Worm (Caenorhabditis elegans): ENCODE results near the gene F59A6.13.

F59A6.13 gene

ce11 chrII:5016977-5017585 is 5.5 kb upstream of the F59A6.13 start (continued):
- peak; percentile 58 for TF ChIP-seq nhr-25 (tag; optimal IDR thresholded peaks at IDR 0.05)

- TF ChIP-seq snpc-4 (tag; optimal IDR thresholded peaks at IDR 0.05) (no peak), mdl-1 (tag; optimal IDR thresholded peaks at IDR 0.05) (no peak), alr-1 (tag; optimal IDR thresholded peaks at IDR 0.05) (no peak), nhr-77 (tag; optimal IDR thresholded peaks at IDR 0.05) (no peak), sma-9 (GFP tag; optimal IDR thresholded peaks at IDR 0.05) (no peak), sma-9 (tag; optimal IDR thresholded peaks at IDR 0.05) (no peak), skn-1 (tag; optimal IDR thresholded peaks at IDR 0.05) (no peak), ztf-1 (GFP tag; conservative IDR thresholded peaks at IDR 0.05) (no peak), lin-13 (GFP tag; optimal IDR thresholded peaks at IDR 0.05) (no peak), ZK546.5 (tag; optimal IDR thresholded peaks at IDR 0.05) (no peak), fos-1 (tag; optimal IDR thresholded peaks at IDR 0.05) (no peak), ceh-16 (tag; optimal IDR thresholded peaks at IDR 0.05) (no peak)
These were observed 4.0 kb upstream of the F59A6.13 start for ce11 chrII:5018578-5018977.

DNA sequence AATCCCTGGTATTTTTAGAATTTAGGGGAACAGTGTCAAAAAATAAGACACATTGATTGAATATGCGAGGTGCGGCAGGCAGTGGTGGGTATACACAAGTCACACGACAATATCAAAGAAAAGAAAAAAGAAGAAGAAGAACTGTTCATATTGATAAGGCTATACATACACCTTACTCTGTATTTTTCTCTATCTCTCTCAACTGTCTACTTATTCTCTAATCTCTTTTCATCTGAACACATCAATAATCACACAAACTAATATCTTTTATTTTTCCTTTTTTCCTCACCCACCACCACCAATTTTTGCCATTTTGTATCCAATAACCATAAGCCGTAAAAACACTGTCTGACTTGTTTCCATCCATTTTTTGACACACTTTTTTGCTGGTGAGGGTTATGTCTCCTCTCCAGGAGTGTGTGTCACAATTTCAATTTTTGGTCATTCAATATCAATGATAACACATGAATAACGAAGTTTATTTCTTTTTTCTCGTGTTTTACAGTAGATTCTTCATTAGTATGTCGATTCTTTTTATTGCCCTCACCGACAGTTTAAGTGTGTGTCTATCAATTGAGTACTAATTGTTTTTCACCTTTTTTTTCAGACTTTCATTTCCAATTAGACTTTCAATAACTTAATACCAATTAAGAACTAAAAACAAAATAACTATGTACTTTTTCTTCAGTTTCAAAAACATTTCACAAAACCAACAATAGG is 3.1 kb upstream of the F59A6.13 start:
- TF ChIP-seq ztf-11 (tag; optimal IDR thresholded peaks at IDR 0.05) (no peak), peb-1 (tag; optimal IDR thresholded peaks at IDR 0.05) (no peak), nhr-129 (tag; optimal IDR thresholded peaks at IDR 0.05) (peak; percentile 34), skn-1 (tag; optimal IDR thresholded peaks at IDR 0.05) (no peak), C34F6.9 (tag; optimal IDR thresholded peaks at IDR 0.05) (no peak), nhr-21 (tag; optimal IDR thresholded peaks at IDR 0.05) (peak; percentile 54), sma-3 (GFP tag; optimal IDR thresholded peaks at IDR 0.05) (peak; percentile 34), nhr-6 (tag; optimal IDR thresholded peaks at IDR 0.05) (no peak), sma-9 (GFP tag; optimal IDR thresholded peaks at IDR 0.05) (peak; percentile 62), sma-9 (tag; optimal IDR thresholded peaks at IDR 0.05) (no peak), elt-3 (tag; optimal IDR thresholded peaks at IDR 0.05) (no peak), lsy-2 (tag; optimal IDR thresholded peaks at IDR 0.05) (peak in 1 of 2 experiments; percentile 43), elt-1 (tag; optimal IDR thresholded peaks at IDR 0.05) (no peak), unc-55 (GFP tag; optimal IDR thresholded peaks at IDR 0.05) (no peak), ceh-16 (tag; optimal IDR thresholded peaks at IDR 0.05) (no peak), mab-5 (tag; optimal IDR thresholded peaks at IDR 0.05) (no peak), ztf-1 (GFP tag; conservative IDR thresholded peaks at IDR 0.05) (no peak), R02D3.7 (tag; optimal IDR thresholded peaks at IDR 0.05) (no peak), mbf-1 (tag; optimal IDR thresholded peaks at IDR 0.05) (no peak), nhr-23 (tag; optimal IDR thresholded peaks at IDR 0.05) (no peak), unc-39 (tag; optimal IDR thresholded peaks at IDR 0.05) (no peak), lin-39 (tag; optimal IDR thresholded peaks at IDR 0.05) (no peak), snpc-4 (tag; optimal IDR thresholded peaks at IDR 0.05) (no peak), fos-1 (tag; optimal IDR thresholded peaks at IDR 0.05) (peak; percentile 79), sem-4 (tag; optimal IDR thresholded peaks at IDR 0.05) (peak; percentile 14), mdl-1 (tag; optimal IDR thresholded peaks at IDR 0.05) (no peak), lin-13 (GFP tag; optimal IDR thresholded peaks at IDR 0.05) (no peak), unc-62 (GFP tag; optimal IDR thresholded peaks at IDR 0.05) (no peak), egl-27 (tag; optimal IDR thresholded peaks at IDR 0.05) (no peak), F13H6.1 (tag; optimal IDR thresholded peaks at IDR 0.05) (no peak), ama-1 (optimal IDR thresholded peaks at IDR 0.05) (no peak), lin-11 (tag; optimal IDR thresholded peaks at IDR 0.05) (no peak), ceh-82 (tag; optimal IDR thresholded peaks at IDR 0.05) (no peak), gmeb-1 (tag; optimal IDR thresholded peaks at IDR 0.05) (peak; percentile 9), alr-1 (tag; optimal IDR thresholded peaks at IDR 0.05) (no peak), aly-2 (tag; optimal IDR thresholded peaks at IDR 0.05) (no peak), nhr-12 (tag; optimal IDR thresholded peaks at IDR 0.05) (no peak), dmd-4 (tag; optimal IDR thresholded peaks at IDR 0.05) (no peak), nhr-25 (tag; optimal IDR thresholded peaks at IDR 0.05) (peak; percentile 67), Y55F3AM.14 (GFP tag; optimal IDR thresholded peaks at IDR 0.05) (no peak), zag-1 (tag; optimal IDR thresholded peaks at IDR 0.05) (no peak), ztf-4 (tag; optimal IDR thresholded peaks at IDR 0.05) (no peak), crh-2 (tag; optimal IDR thresholded peaks at IDR 0.05) (peak; percentile 68), nhr-77 (tag; optimal IDR thresholded peaks at IDR 0.05) (no peak), nhr-237 (tag; optimal IDR thresholded peaks at IDR 0.05) (no peak), blmp-1 (tag; optimal IDR thresholded peaks at IDR 0.05; ENCODE audit: insufficient read depth) (peak; percentile 53), nhr-11 (tag; optimal IDR thresholded peaks at IDR 0.05) (no peak)

Data from whole organism, L2 larva.